Worm (Caenorhabditis elegans): ENCODE measurements around the gene dgk-5.

Gene dgk-5

ce11 chrII:6502826-6503225 is 31.9 kb upstream of the dgk-5 start, which contains the start of gene R05G9.1:
R05G9.1 (plus strand) TSS chrII:6503168.
- no peak for TF ChIP-seq bed-3 (GFP tag; optimal IDR thresholded peaks at IDR 0.05)
- TF ChIP-seq mep-1 (tag; optimal IDR thresholded peaks at IDR 0.05) = no peak
- no peak for TF ChIP-seq nhr-28 (tag; optimal IDR thresholded peaks at IDR 0.05)
- TF ChIP-seq elt-3 (tag; optimal IDR thresholded peaks at IDR 0.05) = no peak
- no peak for TF ChIP-seq tbx-8 (GFP tag; optimal IDR thresholded peaks at IDR 0.05)
- TF ChIP-seq ceh-43 (GFP tag; optimal IDR thresholded peaks at IDR 0.05) = no peak
- TF ChIP-seq drap-1 (GFP tag; optimal IDR thresholded peaks at IDR 0.05) = no peak
- TF ChIP-seq unc-39 (tag; optimal IDR thresholded peaks at IDR 0.05) = no peak
- TF ChIP-seq blmp-1 (tag; optimal IDR thresholded peaks at IDR 0.05) = no peak
- no peak for TF ChIP-seq lsy-2 (tag; optimal IDR thresholded peaks at IDR 0.05)
- TF ChIP-seq ceh-83 (GFP tag; optimal IDR thresholded peaks at IDR 0.05) = no peak
- no peak for TF ChIP-seq nhr-12 (tag; optimal IDR thresholded peaks at IDR 0.05)
- TF ChIP-seq unc-62 (GFP tag; optimal IDR thresholded peaks at IDR 0.05) = no peak
- TF ChIP-seq pha-4 (tag; optimal IDR thresholded peaks at IDR 0.05) = no peak
- no peak for TF ChIP-seq sem-2 (GFP tag; optimal IDR thresholded peaks at IDR 0.05)

ce11 chrII:6501420-6501819 is 30.5 kb upstream of the dgk-5 start, which contains the start of gene R05G9.3:
R05G9.3 (minus strand) TSS chrII:6501520.
- TF ChIP-seq nhr-76 (tag; optimal IDR thresholded peaks at IDR 0.05) (no peak), nhr-12 (tag; optimal IDR thresholded peaks at IDR 0.05) (no peak), ceh-43 (GFP tag; optimal IDR thresholded peaks at IDR 0.05) (no peak), drap-1 (GFP tag; optimal IDR thresholded peaks at IDR 0.05) (no peak), lin-13 (tag; optimal IDR thresholded peaks at IDR 0.05) (no peak), zip-8 (tag; optimal IDR thresholded peaks at IDR 0.05) (no peak), ham-2 (GFP tag; optimal IDR thresholded peaks at IDR 0.05) (no peak), unc-62 (GFP tag; optimal IDR thresholded peaks at IDR 0.05) (no peak), mab-5 (tag; optimal IDR thresholded peaks at IDR 0.05) (no peak), lin-32 (GFP tag; optimal IDR thresholded peaks at IDR 0.05) (no peak), tbx-8 (GFP tag; optimal IDR thresholded peaks at IDR 0.05) (no peak), ceh-39 (tag; optimal IDR thresholded peaks at IDR 0.05) (no peak), unc-39 (tag; optimal IDR thresholded peaks at IDR 0.05) (no peak), M03D4.4 (tag; optimal IDR thresholded peaks at IDR 0.05) (no peak), snpc-4 (tag; optimal IDR thresholded peaks at IDR 0.05) (no peak), elt-1 (tag; optimal IDR thresholded peaks at IDR 0.05; ENCODE audit: borderline replicate concordance, insufficient read depth) (no peak), flh-1 (GFP tag; optimal IDR thresholded peaks at IDR 0.05) (no peak), nhr-28 (tag; optimal IDR thresholded peaks at IDR 0.05) (no peak), unc-120 (tag; optimal IDR thresholded peaks at IDR 0.05; ENCODE audit: poor library complexity, severe bottlenecking) (no peak), pha-4 (tag; optimal IDR thresholded peaks at IDR 0.05) (no peak)

- no peak for TF ChIP-seq lsy-2 (tag; optimal IDR thresholded peaks at IDR 0.05)
- no peak for TF ChIP-seq mls-2 (tag; optimal IDR thresholded peaks at IDR 0.05)
- TF ChIP-seq drap-1 (GFP tag; optimal IDR thresholded peaks at IDR 0.05) = no peak
- no peak for TF ChIP-seq sptf-1 (tag; optimal IDR thresholded peaks at IDR 0.05)
- TF ChIP-seq unc-62 (GFP tag; optimal IDR thresholded peaks at IDR 0.05) = no peak
- no peak for TF ChIP-seq tbx-8 (GFP tag; optimal IDR thresholded peaks at IDR 0.05)
- no peak for TF ChIP-seq pha-4 (tag; optimal IDR thresholded peaks at IDR 0.05)
- TF ChIP-seq ztf-11 (tag; optimal IDR thresholded peaks at IDR 0.05) = no peak
- no peak for TF ChIP-seq zip-8 (tag; optimal IDR thresholded peaks at IDR 0.05)
- TF ChIP-seq mab-5 (tag; optimal IDR thresholded peaks at IDR 0.05) = no peak
- TF ChIP-seq mep-1 (tag; optimal IDR thresholded peaks at IDR 0.05) = no peak
- TF ChIP-seq lin-13 (tag; optimal IDR thresholded peaks at IDR 0.05) = no peak
- TF ChIP-seq bed-3 (GFP tag; optimal IDR thresholded peaks at IDR 0.05) = no peak
- TF ChIP-seq snpc-4 (tag; optimal IDR thresholded peaks at IDR 0.05) = no peak
- no peak for TF ChIP-seq flh-1 (GFP tag; optimal IDR thresholded peaks at IDR 0.05)
- TF ChIP-seq ceh-83 (GFP tag; optimal IDR thresholded peaks at IDR 0.05) = no peak
- TF ChIP-seq ceh-39 (tag; optimal IDR thresholded peaks at IDR 0.05) = no peak
Observed at ce11 chrII:6500161-6500560, 29.3 kb upstream of the dgk-5 start, which contains the start of gene R05G9.5. R05G9.5 (minus strand) TSS chrII:6500261.

ce11 chrII:6499067-6499466 is 28.2 kb upstream of the dgk-5 start, which contains the start of gene twk-49:
twk-49 (minus strand) TSS chrII:6499167.
- TF ChIP-seq ham-2 (GFP tag; optimal IDR thresholded peaks at IDR 0.05) (no peak), mls-2 (tag; optimal IDR thresholded peaks at IDR 0.05) (no peak), mep-1 (tag; optimal IDR thresholded peaks at IDR 0.05) (no peak), nhr-237 (tag; optimal IDR thresholded peaks at IDR 0.05) (no peak), flh-1 (GFP tag; optimal IDR thresholded peaks at IDR 0.05) (no peak), ztf-11 (tag; optimal IDR thresholded peaks at IDR 0.05) (no peak), sem-2 (GFP tag; optimal IDR thresholded peaks at IDR 0.05) (no peak), M03D4.4 (tag; optimal IDR thresholded peaks at IDR 0.05) (no peak), ceh-39 (tag; optimal IDR thresholded peaks at IDR 0.05) (no peak), nhr-2 (tag; optimal IDR thresholded peaks at IDR 0.05) (no peak), unc-62 (GFP tag; optimal IDR thresholded peaks at IDR 0.05) (no peak), ceh-43 (GFP tag; optimal IDR thresholded peaks at IDR 0.05) (no peak), lin-32 (GFP tag; optimal IDR thresholded peaks at IDR 0.05) (no peak)
